Fruit fly (Drosophila melanogaster) whole organism: ENCODE data around the gene Polr2F.

Experiments
- CG8478 ChIP-seq: fragments of >200 bp; optimal IDR thresholded peaks from 2 replicates; lab custom pipeline; 2018; ENCODE audit warnings: inconsistent platforms
- Dll ChIP-seq: fragments of >200 bp; optimal IDR thresholded peaks from 2 replicates; lab custom pipeline; 2017
- EcR ChIP-seq, 2 experiments: fragments of >200 bp; optimal IDR thresholded peaks; 2 replicates each; lab custom pipeline; 2017; ENCODE audit warnings: missing biosample characterization in 2 of 2, missing genetic modification characterization in 2 of 2, missing genetic modification reagents in 2 of 2
- pan ChIP-seq: fragments of >200 bp; optimal IDR thresholded peaks from 2 replicates; lab custom pipeline; 2017
- psq ChIP-seq: fragments of >200 bp; optimal IDR thresholded peaks from 2 replicates; lab custom pipeline; 2017
- usp ChIP-seq: fragments of >200 bp; optimal IDR thresholded peaks from 2 replicates; lab custom pipeline; 2017; ENCODE audit warnings: missing biosample characterization, missing genetic modification characterization, mixed read lengths

The Polr2F gene

dm6 chr3R:5387996-5388395 lies 16.4 kb downstream of the Polr2F start:
- TF ChIP-seq EcR (GFP tag; optimal IDR thresholded peaks at IDR 0.05; lab: Kevin White, UChicago) (no peak), Dll (lab: Kevin White, UChicago) (no peak), usp (GFP tag; lab: Kevin White, UChicago) (no peak), CG8478 (lab: Kevin White, UChicago) (no peak), psq (lab: Kevin White, UChicago) (no peak), pan (lab: Kevin White, UChicago) (no peak)

DNA sequence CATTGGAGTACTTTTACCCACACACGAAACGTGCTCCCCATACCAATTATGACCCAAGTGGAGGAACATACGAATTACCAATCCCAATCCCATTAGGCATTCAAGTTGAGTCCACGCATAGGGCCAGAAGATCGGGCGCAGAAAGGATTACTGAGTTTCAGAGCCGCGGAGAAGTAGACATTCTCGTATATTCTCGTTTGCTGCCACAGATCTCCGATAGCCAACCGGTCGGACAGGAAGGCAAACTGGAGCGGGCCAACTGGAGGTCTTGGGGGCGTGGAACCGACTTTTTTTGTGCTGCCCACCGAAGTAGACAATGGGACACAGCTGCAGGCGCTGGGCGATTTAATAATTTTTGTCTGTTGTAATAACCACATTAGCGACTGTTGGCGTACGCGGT lies 17.4 kb downstream of the Polr2F start:
- no peak for TF ChIP-seq psq (lab: Kevin White, UChicago)
- no peak for TF ChIP-seq usp (GFP tag; lab: Kevin White, UChicago)
- TF ChIP-seq EcR (GFP tag; optimal IDR thresholded peaks at IDR 0.05; lab: Kevin White, UChicago), result no peak
- no peak for TF ChIP-seq CG8478 (lab: Kevin White, UChicago)

DNA sequence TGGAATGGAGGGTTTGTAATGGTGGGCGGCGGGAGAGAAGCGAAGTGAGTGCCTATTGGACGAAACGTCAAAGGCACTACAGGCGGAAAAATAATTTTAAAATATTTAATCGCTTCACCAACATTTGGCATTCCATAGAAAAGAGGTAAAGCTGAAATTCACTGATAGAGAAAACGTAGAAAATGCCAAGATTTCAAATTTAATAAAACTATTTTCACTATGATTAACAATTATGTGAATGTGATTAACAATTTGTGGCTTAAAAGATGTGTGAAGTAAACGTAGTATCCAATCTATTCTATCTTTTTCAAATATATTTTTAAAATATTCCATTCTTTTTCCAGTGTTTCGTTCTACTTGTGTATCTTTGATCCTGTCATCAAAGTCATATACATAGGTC lies 17.8 kb downstream of the Polr2F start:
- no peak for TF ChIP-seq EcR (GFP tag; optimal IDR thresholded peaks at IDR 0.05; lab: Kevin White, UChicago)
- no peak for TF ChIP-seq CG8478 (lab: Kevin White, UChicago)
- no peak for TF ChIP-seq pan (lab: Kevin White, UChicago)
- TF ChIP-seq Dll (lab: Kevin White, UChicago), result no peak
- no peak for TF ChIP-seq psq (lab: Kevin White, UChicago)
- TF ChIP-seq usp (GFP tag; lab: Kevin White, UChicago), result no peak

dm6 chr3R:5390095-5390663 lies 18.6 kb downstream of the Polr2F start:
- TF ChIP-seq EcR (GFP tag; optimal IDR thresholded peaks at IDR 0.05; lab: Kevin White, UChicago) (no peak), CG8478 (lab: Kevin White, UChicago) (no peak), usp (GFP tag; lab: Kevin White, UChicago) (no peak), psq (lab: Kevin White, UChicago) (no peak), Dll (lab: Kevin White, UChicago) (no peak), pan (lab: Kevin White, UChicago) (no peak)

DNA sequence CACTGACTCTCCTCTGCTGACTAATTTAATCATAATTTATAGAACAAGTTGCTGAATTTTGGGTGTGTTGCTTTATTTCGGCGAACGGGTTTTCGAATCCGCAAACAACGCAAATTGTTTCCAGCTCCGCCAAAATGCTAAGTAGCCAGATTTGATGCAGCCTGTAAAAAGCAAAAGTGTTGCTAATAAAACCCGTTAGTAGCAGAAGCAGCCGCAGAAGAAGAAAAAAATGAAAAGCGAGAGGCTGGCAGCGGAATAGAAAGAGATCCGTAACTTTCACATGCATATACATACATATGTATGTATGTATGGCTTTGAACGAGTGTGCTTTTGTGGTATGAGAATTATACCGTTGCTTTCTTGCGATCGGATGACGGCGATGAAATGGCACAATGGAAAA lies 20.4 kb downstream of the Polr2F start:
- TF ChIP-seq usp (GFP tag; lab: Kevin White, UChicago), result no peak

- TF ChIP-seq CG8478 (lab: Kevin White, UChicago), result no peak
- no peak for TF ChIP-seq pan (lab: Kevin White, UChicago)
- no peak for TF ChIP-seq usp (GFP tag; lab: Kevin White, UChicago)
Measured at dm6 chr3R:5392621-5393020, 21.0 kb downstream of the Polr2F start, which contains the start of gene kkv. TSS of gene kkv (minus strand) at chr3R:5392866.

DNA sequence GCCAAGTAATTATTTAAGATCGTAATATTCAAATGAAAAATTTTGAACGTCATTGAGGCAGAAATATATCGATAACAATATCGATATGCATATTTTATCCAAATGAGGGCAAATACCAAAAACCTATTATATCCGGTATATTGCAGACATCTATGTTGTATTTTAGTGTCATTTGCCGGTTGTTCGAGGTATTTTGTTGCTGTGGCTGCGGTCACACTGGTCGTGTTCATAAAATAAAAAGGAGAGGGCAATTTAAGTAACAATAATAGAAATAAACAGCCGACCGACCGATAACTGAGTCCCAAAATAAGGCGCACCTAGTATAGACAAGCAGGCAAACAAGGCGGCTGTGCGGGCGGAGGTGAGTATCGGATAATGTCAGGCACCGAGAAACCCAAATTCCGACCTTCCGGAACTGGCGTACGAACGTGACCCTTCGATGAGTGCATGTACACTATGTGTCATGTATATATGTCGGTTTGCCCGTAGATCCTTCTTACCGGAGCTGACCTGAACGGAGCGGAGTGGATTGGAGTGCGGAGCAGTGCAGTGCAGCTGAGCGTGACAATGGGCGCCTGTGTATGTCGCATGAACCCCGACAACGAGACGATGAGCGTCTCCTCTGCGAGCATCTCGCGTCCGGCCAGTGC lies 22.3 kb downstream of the Polr2F start, which contains the start of gene CG1172:
TSS of gene CG1172 (plus strand) at position 181 of the 650 bp plus-strand sequence.
- TF ChIP-seq pan (lab: Kevin White, UChicago) (no peak), usp (GFP tag; lab: Kevin White, UChicago) (no peak), Dll (lab: Kevin White, UChicago) (no peak)

dm6 chr3R:5395210-5395609 lies 23.6 kb downstream of the Polr2F start:
- no peak for TF ChIP-seq psq (lab: Kevin White, UChicago)
- no peak for TF ChIP-seq Dll (lab: Kevin White, UChicago)
- no peak for TF ChIP-seq EcR (GFP tag; optimal IDR thresholded peaks at IDR 0.05; lab: Kevin White, UChicago)
- TF ChIP-seq usp (GFP tag; lab: Kevin White, UChicago), result no peak
- TF ChIP-seq pan (lab: Kevin White, UChicago), result no peak
- TF ChIP-seq CG8478 (lab: Kevin White, UChicago), result no peak

DNA sequence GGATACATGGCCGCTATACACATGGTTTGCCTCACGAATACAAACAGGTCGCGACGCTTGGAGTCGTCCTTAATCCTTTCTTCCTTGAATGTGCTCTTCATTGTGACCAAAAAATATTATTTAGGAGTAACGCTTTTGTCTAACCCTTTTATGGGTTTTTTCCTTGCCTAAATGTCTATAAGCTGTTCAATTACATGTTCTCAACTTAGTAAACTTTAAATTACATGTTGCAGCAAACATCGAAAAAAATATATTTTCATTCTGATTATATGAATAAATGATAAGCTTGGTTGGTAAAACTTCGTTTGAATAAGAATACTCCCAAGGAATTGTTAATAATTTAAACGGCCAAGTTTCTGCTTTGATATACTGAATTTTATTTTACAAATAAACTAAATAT lies 27.5 kb downstream of the Polr2F start, which contains the start of gene Or83a:
TSS of gene Or83a (minus strand) at position 101 of the 400 bp plus-strand sequence.
- no peak for TF ChIP-seq psq (lab: Kevin White, UChicago)
- no peak for TF ChIP-seq CG8478 (lab: Kevin White, UChicago)
- TF ChIP-seq Dll (lab: Kevin White, UChicago), result no peak
- no peak for TF ChIP-seq EcR (GFP tag; optimal IDR thresholded peaks at IDR 0.05; lab: Kevin White, UChicago)
- TF ChIP-seq usp (GFP tag; lab: Kevin White, UChicago), result no peak
- TF ChIP-seq pan (lab: Kevin White, UChicago), result no peak

DNA sequence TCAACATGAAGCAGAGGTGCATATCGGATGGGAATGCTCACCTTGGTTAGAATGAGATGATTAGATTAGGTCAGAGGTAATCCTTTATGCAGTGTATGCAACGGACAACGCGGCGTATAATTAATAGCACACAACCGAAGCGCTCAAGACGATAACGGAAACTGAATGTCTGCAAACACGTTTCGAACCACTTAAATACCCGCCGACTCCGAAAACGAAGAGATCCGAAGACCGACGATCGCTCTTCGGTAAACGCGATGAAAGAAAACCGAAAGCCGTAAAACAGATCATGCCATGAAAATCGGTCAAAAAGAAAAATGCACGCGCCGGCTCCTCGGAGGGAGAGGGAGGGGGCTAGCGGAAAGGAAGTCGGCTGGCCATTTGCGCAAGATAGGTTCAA lies 32.4 kb downstream of the Polr2F start, which contains the start of gene CG2663:
TSS of gene CG2663 (minus strand) at position 173 of the 400 bp plus-strand sequence.
- TF ChIP-seq EcR (GFP tag; optimal IDR thresholded peaks at IDR 0.05; lab: Kevin White, UChicago) (no peak), usp (GFP tag; lab: Kevin White, UChicago) (no peak), CG8478 (lab: Kevin White, UChicago) (no peak), psq (lab: Kevin White, UChicago) (no peak), pan (lab: Kevin White, UChicago) (no peak), Dll (lab: Kevin White, UChicago) (no peak)

DNA sequence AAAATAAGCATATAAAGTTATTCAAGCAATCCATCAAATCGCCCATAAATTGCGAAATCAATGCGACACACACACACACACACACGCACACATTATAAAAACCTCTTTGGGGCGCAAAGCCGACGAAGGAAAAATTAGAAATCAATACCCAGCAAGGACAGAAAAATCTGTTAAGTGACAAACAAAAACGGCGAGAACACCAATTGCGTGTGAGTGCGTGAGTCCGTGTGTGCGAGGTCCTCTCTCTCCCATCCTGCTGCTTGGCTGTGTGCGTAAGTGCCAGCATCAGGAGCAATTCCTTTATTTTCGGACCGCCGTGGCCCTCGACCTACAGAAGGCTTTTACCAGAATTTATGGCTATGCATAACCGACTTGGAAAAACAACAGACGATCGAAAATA lies 40.7 kb downstream of the Polr2F start, which contains the start of gene Orco:
TSS of gene Orco (minus strand) at position 101 of the 400 bp plus-strand sequence.
- TF ChIP-seq Dll (lab: Kevin White, UChicago) (no peak), psq (lab: Kevin White, UChicago) (no peak), pan (lab: Kevin White, UChicago) (no peak), EcR (GFP tag; optimal IDR thresholded peaks at IDR 0.05; lab: Kevin White, UChicago) (no peak), usp (GFP tag; lab: Kevin White, UChicago) (no peak), CG8478 (lab: Kevin White, UChicago) (no peak)

dm6 chr3R:5412987-5413386 lies 41.4 kb downstream of the Polr2F start:
- TF ChIP-seq EcR (GFP tag; optimal IDR thresholded peaks at IDR 0.05; lab: Kevin White, UChicago), result no peak
- TF ChIP-seq usp (GFP tag; lab: Kevin White, UChicago), result no peak
- no peak for TF ChIP-seq CG8478 (lab: Kevin White, UChicago)
- no peak for TF ChIP-seq psq (lab: Kevin White, UChicago)
